Worm (Caenorhabditis elegans) whole organism, L2 larva: ENCODE results near the gene D1005.5.

Experiments used
- F13H6.1 ChIP-seq: sonication (generic microtip); optimal IDR thresholded peaks from 2 replicates; lab custom pipeline; 2016; ENCODE audit warnings: missing genetic modification characterization, missing compliant biosample characterization
- R02D3.7 ChIP-seq: fragments of 150-350 bp; optimal IDR thresholded peaks from 2 replicates; lab custom pipeline; 2014; ENCODE audit warnings: missing biosample characterization, missing genetic modification characterization
- aly-2 ChIP-seq: fragments of 150-350 bp; optimal IDR thresholded peaks from 2 replicates; lab custom pipeline; 2014; ENCODE audit warnings: missing biosample characterization, missing genetic modification characterization
- ama-1 ChIP-seq: fragments of 150-350 bp; optimal IDR thresholded peaks from 2 replicates; lab custom pipeline; 2018; ENCODE audit warnings: inconsistent platforms
- blmp-1 ChIP-seq: sonication (generic microtip); optimal IDR thresholded peaks from 2 replicates; lab custom pipeline; 2017; ENCODE audit warnings: missing genetic modification characterization, mild to moderate bottlenecking, missing compliant biosample characterization, antibody characterized with exemption, moderate library complexity; ENCODE audit not compliant: insufficient read depth
- dmd-4 ChIP-seq: sonication (generic microtip); optimal IDR thresholded peaks from 2 replicates; lab custom pipeline; 2017; ENCODE audit warnings: missing biosample characterization, missing genetic modification characterization
- elt-3 ChIP-seq: sonication (generic microtip); optimal IDR thresholded peaks from 2 replicates; lab custom pipeline; 2017; ENCODE audit warnings: missing biosample characterization, missing genetic modification characterization
- fos-1 ChIP-seq: fragments of 150-350 bp; optimal IDR thresholded peaks from 2 replicates; lab custom pipeline; 2014; ENCODE audit warnings: missing biosample characterization, missing genetic modification characterization
- gmeb-1 ChIP-seq: fragments of 150-350 bp; optimal IDR thresholded peaks from 2 replicates; lab custom pipeline; 2014; ENCODE audit warnings: missing biosample characterization, missing genetic modification characterization
- nhr-10 ChIP-seq: sonication (generic microtip); optimal IDR thresholded peaks from 2 replicates; lab custom pipeline; 2017; ENCODE audit warnings: missing biosample characterization, missing genetic modification characterization
- nhr-6 ChIP-seq: fragments of 150-350 bp; optimal IDR thresholded peaks from 2 replicates; lab custom pipeline; 2014; ENCODE audit warnings: missing biosample characterization, missing genetic modification characterization
- skn-1 ChIP-seq: sonication (generic microtip); optimal IDR thresholded peaks from 2 replicates; lab custom pipeline; 2017; ENCODE audit warnings: missing biosample characterization, missing genetic modification characterization
- sma-3 ChIP-seq: sonication (generic microtip); optimal IDR thresholded peaks from 2 replicates; lab custom pipeline; 2016; ENCODE audit warnings: missing genetic modification reagents, missing genetic modification characterization, missing compliant biosample characterization
- unc-39 ChIP-seq: fragments of 150-350 bp; optimal IDR thresholded peaks from 2 replicates; lab custom pipeline; 2014; ENCODE audit warnings: missing biosample characterization, missing genetic modification characterization

DNA sequence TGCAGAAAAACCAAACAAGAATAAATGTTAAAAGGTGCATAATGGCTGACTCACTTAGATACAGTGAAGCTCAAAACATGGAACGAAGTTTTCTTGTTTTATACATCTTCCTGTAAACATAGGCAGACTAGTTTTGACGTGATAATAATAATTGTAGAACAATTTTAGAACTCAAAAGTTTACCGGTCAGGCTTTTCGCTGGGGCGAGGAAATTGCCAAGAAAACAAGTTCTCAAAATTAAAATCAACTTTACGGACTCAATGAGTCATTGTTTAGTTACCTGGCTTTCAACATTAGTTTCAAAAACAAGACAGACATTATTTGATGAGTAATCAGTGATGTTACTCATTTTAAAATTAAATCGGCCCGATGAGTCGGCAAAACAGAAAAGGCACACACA, at the start of gene D1005.5:
- TF ChIP-seq sma-3 (GFP tag; lab: Kevin White, UChicago) (no peak), F13H6.1 (tag; lab: Kevin White, UChicago) (no peak), R02D3.7 (tag; lab: Kevin White, UChicago) (no peak), aly-2 (no peak), elt-3 (tag; lab: Kevin White, UChicago) (no peak), skn-1 (tag; lab: Kevin White, UChicago) (no peak), nhr-6 (tag; lab: Kevin White, UChicago) (no peak), unc-39 (tag; lab: Kevin White, UChicago) (no peak), gmeb-1 (no peak), nhr-10 (tag; lab: Kevin White, UChicago) (no peak), ama-1 (no peak), blmp-1 (tag; lab: Kevin White, UChicago) (no peak), fos-1 (tag; lab: Kevin White, UChicago) (no peak), dmd-4 (tag; lab: Kevin White, UChicago) (no peak)
